Fruit fly (Drosophila melanogaster) whole organism, prepupa: ENCODE data around the gene CG10646.

Experiments used
- Blimp-1 ChIP-seq: fragments of 200-800 bp; sonication (Bioruptor generic); optimal IDR thresholded peaks from 3 replicates; lab custom pipeline; 2017; ENCODE audit warnings: missing biosample characterization, missing genetic modification characterization, mild to moderate bottlenecking, moderate library complexity, missing genetic modification reagents
- CG10631 ChIP-seq: fragments of 200-800 bp; sonication (Bioruptor generic); optimal IDR thresholded peaks from 2 replicates; lab custom pipeline; 2016; ENCODE audit warnings: missing biosample characterization, missing genetic modification characterization
- CG10669 ChIP-seq: fragments of 200-800 bp; sonication (Bioruptor generic); optimal IDR thresholded peaks from 3 replicates; lab custom pipeline; 2018; ENCODE audit warnings: missing biosample characterization, mild to moderate bottlenecking, missing genetic modification characterization, moderate library complexity
- CG11902 ChIP-seq: fragments of 200-800 bp; sonication (Bioruptor generic); optimal IDR thresholded peaks from 3 replicates; lab custom pipeline; 2016; ENCODE audit warnings: missing biosample characterization, missing genetic modification characterization
- CG15336 ChIP-seq: fragments of 200-800 bp; sonication (Bioruptor generic); IDR thresholded peaks from 2 replicates; pipeline ENCODE4 v1.3.6; 2022; ENCODE audit warnings: missing biosample characterization, missing genetic modification characterization
- CG1621 ChIP-seq: fragments of 200-800 bp; sonication (Bioruptor generic); optimal IDR thresholded peaks from 3 replicates; lab custom pipeline; 2018; ENCODE audit warnings: missing biosample characterization, mild to moderate bottlenecking, missing genetic modification characterization
- CG3032 ChIP-seq: fragments of 200-800 bp; optimal IDR thresholded peaks from 2 replicates; lab custom pipeline; 2019; ENCODE audit warnings: missing biosample characterization, mild to moderate bottlenecking, missing genetic modification characterization, moderate library complexity
- CG31627 ChIP-seq: fragments of 200-800 bp; sonication (Bioruptor generic); optimal IDR thresholded peaks from 3 replicates; lab custom pipeline; 2016; ENCODE audit warnings: missing biosample characterization, missing genetic modification characterization
- CG32006 ChIP-seq: fragments of 200-800 bp; sonication (Bioruptor generic); optimal IDR thresholded peaks from 3 replicates; lab custom pipeline; 2017; ENCODE audit warnings: missing biosample characterization, mild to moderate bottlenecking, missing genetic modification characterization
- CG34406 ChIP-seq: fragments of 200-800 bp; sonication (Bioruptor generic); optimal IDR thresholded peaks from 3 replicates; lab custom pipeline; 2016; ENCODE audit warnings: missing biosample characterization, missing genetic modification characterization
- CG3919 ChIP-seq: fragments of 200-800 bp; sonication (Bioruptor generic); optimal IDR thresholded peaks from 3 replicates; lab custom pipeline; 2016; ENCODE audit warnings: missing biosample characterization, missing genetic modification characterization
- CG4318 ChIP-seq: fragments of 200-800 bp; sonication (Bioruptor generic); optimal IDR thresholded peaks from 3 replicates; lab custom pipeline; 2017; ENCODE audit warnings: missing biosample characterization, mild to moderate bottlenecking, missing genetic modification characterization
- CG6792 ChIP-seq: fragments of 200-800 bp; sonication (Bioruptor generic); optimal IDR thresholded peaks from 3 replicates; lab custom pipeline; 2016; ENCODE audit warnings: missing biosample characterization, missing genetic modification characterization
- CG6808 ChIP-seq: fragments of 200-800 bp; sonication (Bioruptor generic); optimal IDR thresholded peaks from 3 replicates; lab custom pipeline; 2017; ENCODE audit warnings: missing biosample characterization, missing genetic modification characterization, mild to moderate bottlenecking, moderate library complexity, missing genetic modification reagents
- CG7368 ChIP-seq: fragments of 200-800 bp; sonication (Bioruptor generic); optimal IDR thresholded peaks from 3 replicates; lab custom pipeline; 2016; ENCODE audit warnings: missing biosample characterization, missing genetic modification characterization
- CG8319 ChIP-seq: fragments of 200-800 bp; sonication (Bioruptor generic); optimal IDR thresholded peaks from 3 replicates; lab custom pipeline; 2016; ENCODE audit warnings: missing biosample characterization, missing genetic modification characterization
- CG8632 ChIP-seq: fragments of 200-800 bp; sonication (Bioruptor generic); optimal IDR thresholded peaks from 3 replicates; lab custom pipeline; 2016; ENCODE audit warnings: missing biosample characterization, missing genetic modification characterization
- CG9139 ChIP-seq: fragments of 200-800 bp; sonication (Bioruptor generic); optimal IDR thresholded peaks from 3 replicates; lab custom pipeline; 2017; ENCODE audit warnings: missing biosample characterization, mild to moderate bottlenecking, missing genetic modification characterization
- Eip75B ChIP-seq: fragments of 200-800 bp; sonication (Bioruptor generic); optimal IDR thresholded peaks from 3 replicates; lab custom pipeline; 2016; ENCODE audit warnings: missing biosample characterization, missing genetic modification characterization
- Eip78C ChIP-seq: fragments of 200-800 bp; sonication (Bioruptor generic); peaks from one replicate; lab custom pipeline; 2016; ENCODE audit warnings: missing biosample characterization, missing genetic modification characterization
- Eip93F ChIP-seq: fragments of 200-800 bp; sonication (Bioruptor generic); optimal IDR thresholded peaks from 2 replicates; lab custom pipeline; 2016; ENCODE audit warnings: missing biosample characterization, mild to moderate bottlenecking, missing genetic modification characterization
- Ets21C ChIP-seq: fragments of 200-800 bp; sonication (Bioruptor generic); optimal IDR thresholded peaks from 3 replicates; lab custom pipeline; 2016; ENCODE audit warnings: missing biosample characterization, missing genetic modification characterization
- Ets96B ChIP-seq: fragments of 200-800 bp; optimal IDR thresholded peaks from 2 replicates; lab custom pipeline; 2019; ENCODE audit warnings: missing biosample characterization, mild to moderate bottlenecking, missing genetic modification characterization, moderate library complexity
- Hr39 ChIP-seq: fragments of 200-800 bp; sonication (Bioruptor generic); optimal IDR thresholded peaks from 2 replicates; lab custom pipeline; 2016; ENCODE audit warnings: missing biosample characterization, missing genetic modification characterization
- Lpt ChIP-seq: fragments of 200-800 bp; sonication (Bioruptor generic); optimal IDR thresholded peaks from 3 replicates; lab custom pipeline; 2016; ENCODE audit warnings: missing biosample characterization, missing genetic modification characterization
- Met ChIP-seq: fragments of 200-800 bp; sonication (Bioruptor generic); optimal IDR thresholded peaks from 3 replicates; lab custom pipeline; 2016; ENCODE audit warnings: missing biosample characterization, missing genetic modification characterization
- OdsH ChIP-seq: fragments of 200-800 bp; sonication (Bioruptor generic); optimal IDR thresholded peaks from 3 replicates; lab custom pipeline; 2016; ENCODE audit warnings: missing biosample characterization, missing genetic modification characterization
- Sox102F ChIP-seq: fragments of 200-800 bp; sonication (Bioruptor generic); optimal IDR thresholded peaks from 2 replicates; lab custom pipeline; 2016; ENCODE audit warnings: missing biosample characterization, mild to moderate bottlenecking, missing genetic modification characterization
- Sox14 ChIP-seq: fragments of 200-800 bp; sonication (Bioruptor generic); optimal IDR thresholded peaks from 3 replicates; lab custom pipeline; 2016; ENCODE audit warnings: missing biosample characterization, missing genetic modification characterization
- achi ChIP-seq: fragments of 200-800 bp; sonication (Bioruptor generic); optimal IDR thresholded peaks from 3 replicates; lab custom pipeline; 2016; ENCODE audit warnings: missing biosample characterization, missing genetic modification characterization
- dsx ChIP-seq: fragments of 200-800 bp; optimal IDR thresholded peaks from 3 replicates; lab custom pipeline; 2019; ENCODE audit warnings: missing biosample characterization, mild to moderate bottlenecking, missing genetic modification characterization, moderate library complexity; ENCODE audit not compliant: poor library complexity, severe bottlenecking
- esn ChIP-seq: fragments of 200-800 bp; sonication (Bioruptor generic); optimal IDR thresholded peaks from 2 replicates; lab custom pipeline; 2016; ENCODE audit warnings: missing biosample characterization, mild to moderate bottlenecking, missing genetic modification characterization, moderate library complexity
- fd59A ChIP-seq: fragments of 200-800 bp; sonication (Bioruptor generic); optimal IDR thresholded peaks from 2 replicates; lab custom pipeline; 2017; ENCODE audit warnings: missing biosample characterization, mild to moderate bottlenecking, missing genetic modification characterization, missing genetic modification reagents
- fd85E ChIP-seq: fragments of 200-800 bp; sonication (Bioruptor generic); optimal IDR thresholded peaks from 3 replicates; lab custom pipeline; 2016; ENCODE audit warnings: missing biosample characterization, missing genetic modification characterization
- fkh ChIP-seq: fragments of 200-800 bp; sonication (Bioruptor generic); optimal IDR thresholded peaks from 3 replicates; lab custom pipeline; 2017; ENCODE audit warnings: missing biosample characterization, mild to moderate bottlenecking, missing genetic modification characterization, moderate library complexity
- lz ChIP-seq: fragments of 200-800 bp; sonication (Bioruptor generic); optimal IDR thresholded peaks from 3 replicates; lab custom pipeline; 2016; ENCODE audit warnings: missing biosample characterization, missing genetic modification characterization
- salr ChIP-seq, 2 experiments: fragments of 200-800 bp; sonication (Bioruptor generic); optimal IDR thresholded peaks; 3 replicates each; lab custom pipeline; 2016 to 2018; ENCODE audit warnings: missing biosample characterization in 2 of 2, missing genetic modification characterization in 2 of 2, mild to moderate bottlenecking in 1 of 2
- spab ChIP-seq: fragments of 200-800 bp; sonication (Bioruptor generic); optimal IDR thresholded peaks from 2 replicates; lab custom pipeline; 2017; ENCODE audit warnings: missing biosample characterization, mild to moderate bottlenecking, missing genetic modification characterization, missing genetic modification reagents
- svp ChIP-seq: fragments of 200-800 bp; sonication (Bioruptor generic); peaks from one replicate; lab custom pipeline; 2016; ENCODE audit warnings: missing biosample characterization, missing genetic modification characterization
- topi ChIP-seq: fragments of 200-800 bp; sonication (Bioruptor generic); optimal IDR thresholded peaks from 3 replicates; lab custom pipeline; 2016; ENCODE audit warnings: missing biosample characterization, missing genetic modification characterization
- vri ChIP-seq: fragments of 200-800 bp; sonication (Bioruptor generic); optimal IDR thresholded peaks from 3 replicates; lab custom pipeline; 2016; ENCODE audit warnings: missing biosample characterization, mild to moderate bottlenecking, missing genetic modification characterization

CG10646 gene

dm6 chr3L:12551671-12552070, 48.0 kb upstream of the CG10646 start (continued):
- peak; percentile 17 for TF ChIP-seq CG4318 (GFP tag; lab: Kevin White, UChicago)
- TF ChIP-seq fd85E (GFP tag; lab: Kevin White, UChicago): no peak
- peak; percentile 58 for TF ChIP-seq CG8319 (GFP tag; lab: Kevin White, UChicago)
- TF ChIP-seq topi: peak; percentile 81
- peak; percentile 79 for TF ChIP-seq spab (GFP tag; lab: Kevin White, UChicago)
- TF ChIP-seq Sox102F: peak; percentile 80
- peak; percentile 67 for TF ChIP-seq CG15336 (GFP tag; lab: Robert Waterston, UW)
- TF ChIP-seq CG31627: peak; percentile 81

- TF ChIP-seq svp (GFP tag; lab: Kevin White, UChicago) (peak; percentile 58), Ets96B (tag; lab: Kevin White, UChicago) (no peak), CG3919 (GFP tag; lab: Kevin White, UChicago) (no peak), Eip78C (peak; percentile 74)
- TF ChIP-seq, all 60 proteins: peak for 2
Measured at dm6 chr3L:12549471-12549870, 45.8 kb upstream of the CG10646 start.

DNA sequence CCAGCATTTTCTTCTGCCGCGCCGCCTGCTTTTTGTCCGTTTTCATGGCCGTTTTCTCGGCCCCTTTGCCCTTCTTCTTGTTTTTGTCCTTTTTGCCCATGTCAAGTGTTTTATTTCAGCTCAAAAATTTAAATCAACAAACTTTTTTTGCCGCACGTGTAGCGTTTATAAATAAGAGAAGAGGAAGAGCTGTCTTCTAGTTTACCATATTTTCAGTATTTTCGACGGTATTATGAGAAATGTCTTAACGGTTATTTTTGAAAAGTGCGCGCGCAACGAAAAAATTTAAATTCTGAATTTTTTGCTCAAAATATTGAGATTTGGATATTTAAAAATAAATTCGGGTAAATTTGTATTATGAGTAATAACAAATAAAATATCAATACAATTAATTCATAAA, 33.4 kb upstream of the CG10646 start, which contains the start of gene CG4069:
Gene CG4069 (minus strand): TSS at position 193 of the 400 bp plus-strand sequence.
- peak; percentile 90 for TF ChIP-seq fkh (GFP tag; lab: Kevin White, UChicago)
- TF ChIP-seq CG34406 (GFP tag; lab: Kevin White, UChicago): no peak

dm6 chr3L:12534318-12534717, 30.6 kb upstream of the CG10646 start, which contains the start of gene Pmm2:
Gene Pmm2, plus strand, starts transcription at chr3L:12534590.
- TF ChIP-seq Eip78C: peak; percentile 63
- no peak for TF ChIP-seq Ets21C (GFP tag; lab: Kevin White, UChicago)
- TF ChIP-seq esn: peak; percentile 2
- no peak for TF ChIP-seq CG3919 (GFP tag; lab: Kevin White, UChicago)
- no peak for TF ChIP-seq CG15336 (GFP tag; lab: Robert Waterston, UW)
- TF ChIP-seq dsx (GFP tag; lab: Kevin White, UChicago): peak; percentile 9
- no peak for TF ChIP-seq fd59A (GFP tag; lab: Kevin White, UChicago)
- peak; percentile 51 for TF ChIP-seq CG1621 (tag; lab: Kevin White, UChicago)

- TF ChIP-seq CG10631 (GFP tag; lab: Kevin White, UChicago) (peak; percentile 79), fd85E (GFP tag; lab: Kevin White, UChicago) (no peak), Eip75B (GFP tag; lab: Kevin White, UChicago) (no peak), CG10669 (GFP tag; lab: Kevin White, UChicago) (no peak), CG6808 (GFP tag; lab: Kevin White, UChicago) (no peak), salr (GFP tag; optimal IDR thresholded peaks at IDR 0.05; lab: Kevin White, UChicago) (no peak), Blimp-1 (peak; percentile 53), OdsH (no peak), CG6792 (GFP tag; lab: Kevin White, UChicago) (peak; percentile 58), CG8632 (no peak), CG9139 (GFP tag; lab: Kevin White, UChicago) (peak; percentile 69), esn (peak; percentile 20), topi (peak; percentile 71), achi (GFP tag; lab: Kevin White, UChicago) (no peak), CG3032 (peak; percentile 87), Eip93F (GFP tag; lab: Kevin White, UChicago) (peak; percentile 34), CG4318 (GFP tag; lab: Kevin White, UChicago) (no peak), CG8319 (GFP tag; lab: Kevin White, UChicago) (peak; percentile 81), Met (GFP tag; lab: Kevin White, UChicago) (peak; percentile 73), lz (GFP tag; lab: Kevin White, UChicago) (peak; percentile 47), CG31627 (no peak), Hr39 (GFP tag; lab: Kevin White, UChicago) (no peak), Ets21C (GFP tag; lab: Kevin White, UChicago) (no peak), fkh (GFP tag; lab: Kevin White, UChicago) (peak; percentile 40), vri (GFP tag; lab: Kevin White, UChicago) (no peak), Sox14 (GFP tag; lab: Kevin White, UChicago) (no peak), CG11902 (GFP tag; lab: Kevin White, UChicago) (peak; percentile 84), CG7368 (GFP tag; lab: Kevin White, UChicago) (peak; percentile 37), CG32006 (GFP tag; lab: Kevin White, UChicago) (no peak), Lpt (GFP tag; lab: Kevin White, UChicago) (peak; percentile 85)
Measured at dm6 chr3L:12533392-12534070, 29.8 kb upstream of the CG10646 start, which contains the start of the genes Tsf2 and CG34242. Gene Tsf2, minus strand, starts transcription at chr3L:12533724. Gene CG34242, plus strand, starts transcription at chr3L:12533996.
